In the genomic region with DNA sequence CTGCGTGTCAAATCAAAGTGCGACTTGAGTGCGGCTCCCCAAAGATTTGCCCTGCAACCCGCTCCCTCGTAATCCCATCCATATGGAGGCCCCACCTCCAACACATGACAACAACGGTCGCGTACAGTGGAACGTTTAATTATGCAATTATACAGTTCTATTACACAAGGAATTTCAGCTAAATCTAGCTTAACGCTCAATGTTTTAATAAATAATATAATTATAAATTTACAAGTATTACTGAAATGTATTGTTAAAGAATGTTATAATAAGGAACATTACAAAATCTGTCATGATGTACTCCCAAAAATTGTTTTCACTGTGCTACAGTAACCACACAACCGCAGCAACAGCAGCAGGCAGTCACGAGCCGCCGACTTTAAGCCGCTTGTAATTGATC, we compare ENCODE assay signal across 1 fruit fly cellular context.
A peak's percentile ranks its signal among the peaks of the same experiment; 100 is the strongest.
TF ChIP-seq lines count a peak whose summit lies in the region.

No protein-coding gene starts in this region.

TF ChIP-seq in whole organism, embryonic, 481 proteins besides CTCF, POLR2A, EP300 and RAD21 (continued from another document):
- TF ChIP-seq MTF-1 (GFP tag; optimal IDR thresholded peaks at IDR 0.05; lab: Kevin White, UChicago; ENCODE audit: borderline replicate concordance) (no peak), bsh (GFP tag; optimal IDR thresholded peaks at IDR 0.05; lab: Kevin White, UChicago) (peak in 1 of 2 experiments; percentile 40), CG8089 (GFP tag; optimal IDR thresholded peaks at IDR 0.05; lab: Kevin White, UChicago) (no peak), CG31441 (GFP tag; IDR thresholded peaks at IDR 0.05; lab: Robert Waterston, UW) (peak; percentile 40; the same call in 1 of the 2 replicates), crol (GFP tag; IDR thresholded peaks at IDR 0.05; lab: Robert Waterston, UW) (no peak), D (optimal IDR thresholded peaks at IDR 0.05; lab: Kevin White, UChicago) (no peak), D (GFP tag; optimal IDR thresholded peaks at IDR 0.05; lab: Kevin White, UChicago) (peak; percentile 20), NC2β (GFP tag; optimal IDR thresholded peaks at IDR 0.05; lab: Kevin White, UChicago) (no peak), cato (GFP tag; optimal IDR thresholded peaks at IDR 0.05; lab: Kevin White, UChicago; ENCODE audit: borderline replicate concordance) (no peak), CG15601 (tag; optimal IDR thresholded peaks at IDR 0.05; lab: Kevin White, UChicago) (peak; percentile 40), E2f1 (GFP tag; IDR thresholded peaks at IDR 0.05; lab: Robert Waterston, UW) (0 out of 2 replicates have a peak, but pooled peaks have one; percentile 14), zfh2 (GFP tag; optimal IDR thresholded peaks at IDR 0.05; lab: Kevin White, UChicago) (no peak), vvl (GFP tag; IDR thresholded peaks at IDR 0.05; lab: Robert Waterston, UW) (peak; percentile 56; the same call in 1 of the 2 replicates), CG2712 (tag; optimal IDR thresholded peaks at IDR 0.05; lab: Kevin White, UChicago) (peak; percentile 58), CG2678 (tag; optimal IDR thresholded peaks at IDR 0.05; lab: Kevin White, UChicago) (peak; percentile 35), prd (optimal IDR thresholded peaks at IDR 0.05; lab: Kevin White, UChicago) (no peak), prd (GFP tag; IDR thresholded peaks at IDR 0.05; lab: Robert Waterston, UW) (peak; percentile 47; the same call in 1 of the 3 replicates), sob (GFP tag; IDR thresholded peaks at IDR 0.05; lab: Robert Waterston, UW) (no peak), gsb-n (tag; optimal IDR thresholded peaks at IDR 0.05; lab: Kevin White, UChicago) (peak; percentile 40), ems (GFP tag; optimal IDR thresholded peaks at IDR 0.05; lab: Kevin White, UChicago) (no peak), Poxn (GFP tag; IDR thresholded peaks at IDR 0.05; lab: Robert Waterston, UW) (no peak), Myb (GFP tag; optimal IDR thresholded peaks at IDR 0.05; lab: Kevin White, UChicago) (no peak), zfh1 (GFP tag; IDR thresholded peaks at IDR 0.05; lab: Robert Waterston, UW) (peak; percentile 54; the same call in 1 of the 3 replicates), ara (GFP tag; IDR thresholded peaks at IDR 0.05; lab: Robert Waterston, UW) (peak; percentile 49; the same call in 1 of the 2 replicates), nerfin-2 (GFP tag; IDR thresholded peaks at IDR 0.05; lab: Robert Waterston, UW; ENCODE audit: partially characterized antibody) (no peak), CG12299 (tag; optimal IDR thresholded peaks at IDR 0.05; lab: Kevin White, UChicago) (no peak), Xrp1 (GFP tag; IDR thresholded peaks at IDR 0.05; lab: Robert Waterston, UW) (peak; percentile 69), Nf-YB (GFP tag; optimal IDR thresholded peaks at IDR 0.05; lab: Kevin White, UChicago) (no peak), ssp (GFP tag; IDR thresholded peaks at IDR 0.05; lab: Robert Waterston, UW) (0 out of 2 replicates have a peak, but pooled peaks have one; percentile 16), hth (optimal IDR thresholded peaks at IDR 0.05; lab: Kevin White, UChicago) (no peak), CG6254 (GFP tag; optimal IDR thresholded peaks at IDR 0.05; lab: Kevin White, UChicago) (no peak), H15 (GFP tag; IDR thresholded peaks at IDR 0.05; lab: Robert Waterston, UW) (0 out of 3 replicates have a peak, but pooled peaks have one; percentile 40), ham (GFP tag; IDR thresholded peaks at IDR 0.05; lab: Robert Waterston, UW) (no peak), CG7839 (tag; optimal IDR thresholded peaks at IDR 0.05; lab: Kevin White, UChicago) (no peak), ttk (GFP tag; IDR thresholded peaks at IDR 0.05; lab: Robert Waterston, UW) (peak; percentile 58), schlank (tag; optimal IDR thresholded peaks at IDR 0.05; lab: Kevin White, UChicago) (no peak), CG10209 (GFP tag; optimal IDR thresholded peaks at IDR 0.05; lab: Kevin White, UChicago) (no peak), kni (GFP tag; optimal IDR thresholded peaks at IDR 0.05; lab: Kevin White, UChicago) (peak; percentile 3), CG8478 (optimal IDR thresholded peaks at IDR 0.05; lab: Kevin White, UChicago) (no peak), ken (GFP tag; IDR thresholded peaks at IDR 0.05; lab: Robert Waterston, UW) (no peak), Drgx (GFP tag; IDR thresholded peaks at IDR 0.05; lab: Robert Waterston, UW) (peak; percentile 55), CG11695 (GFP tag; IDR thresholded peaks at IDR 0.05; lab: Robert Waterston, UW) (no peak), tx (GFP tag; optimal IDR thresholded peaks at IDR 0.05; lab: Kevin White, UChicago) (no peak), danr (GFP tag; IDR thresholded peaks at IDR 0.05; lab: Robert Waterston, UW) (no peak), CG10366 (GFP tag; IDR thresholded peaks at IDR 0.05; lab: Robert Waterston, UW) (no peak), CG14014 (GFP tag; IDR thresholded peaks at IDR 0.05; lab: Robert Waterston, UW) (no peak), dmrt11E (tag; optimal IDR thresholded peaks at IDR 0.05; lab: Kevin White, UChicago) (peak; percentile 31), Trl (optimal IDR thresholded peaks at IDR 0.05; lab: Kevin White, UChicago) (no peak), Trl (GFP tag; optimal IDR thresholded peaks at IDR 0.05; lab: Kevin White, UChicago) (no peak), Blimp-1 (GFP tag; optimal IDR thresholded peaks at IDR 0.05; lab: Kevin White, UChicago) (peak; percentile 32), CG3065 (GFP tag; optimal IDR thresholded peaks at IDR 0.05; lab: Kevin White, UChicago) (no peak), gem (tag; optimal IDR thresholded peaks at IDR 0.05; lab: Kevin White, UChicago) (peak; percentile 52), slbo (GFP tag; IDR thresholded peaks at IDR 0.05; lab: Robert Waterston, UW) (no peak), Rx (GFP tag; IDR thresholded peaks at IDR 0.05; lab: Robert Waterston, UW) (peak; percentile 46; the same call in 1 of the 2 replicates), CG11504 (tag; optimal IDR thresholded peaks at IDR 0.05; lab: Kevin White, UChicago) (peak; percentile 49), eyg (GFP tag; optimal IDR thresholded peaks at IDR 0.05; lab: Kevin White, UChicago) (no peak), CG15073 (GFP tag; optimal IDR thresholded peaks at IDR 0.05; lab: Kevin White, UChicago) (no peak), hkb (optimal IDR thresholded peaks at IDR 0.05; lab: Kevin White, UChicago) (no peak), hkb (GFP tag; IDR thresholded peaks at IDR 0.05; lab: Robert Waterston, UW) (0 out of 2 replicates have a peak, but pooled peaks have one; percentile 24), twi (tag; optimal IDR thresholded peaks at IDR 0.05; lab: Kevin White, UChicago) (peak; percentile 42), CG17385 (GFP tag; optimal IDR thresholded peaks at IDR 0.05; lab: Kevin White, UChicago) (no peak), CG32772 (GFP tag; IDR thresholded peaks at IDR 0.05; lab: Robert Waterston, UW) (no peak), CG7372 (GFP tag; IDR thresholded peaks at IDR 0.05; lab: Robert Waterston, UW) (no peak), CG14441 (GFP tag; IDR thresholded peaks at IDR 0.05; lab: Robert Waterston, UW) (no peak), CG2202 (tag; optimal IDR thresholded peaks at IDR 0.05; lab: Kevin White, UChicago) (no peak), CG17359 (tag; optimal IDR thresholded peaks at IDR 0.05; lab: Kevin White, UChicago) (peak; percentile 61), CG18599 (GFP tag; optimal IDR thresholded peaks at IDR 0.05; lab: Kevin White, UChicago) (peak; percentile 7), btn (GFP tag; optimal IDR thresholded peaks at IDR 0.05; lab: Kevin White, UChicago) (no peak), yki (optimal IDR thresholded peaks at IDR 0.05; lab: Kevin White, UChicago) (no peak), CG6689 (GFP tag; IDR thresholded peaks at IDR 0.05; lab: Robert Waterston, UW) (no peak), CG30020 (tag; optimal IDR thresholded peaks at IDR 0.05; lab: Kevin White, UChicago) (no peak), lola (GFP tag; optimal IDR thresholded peaks at IDR 0.05; lab: Kevin White, UChicago) (peak in 1 of 3 experiments; percentile 2), Hr78 (GFP tag; optimal IDR thresholded peaks at IDR 0.05; lab: Kevin White, UChicago) (peak in 1 of 2 experiments; percentile 5), Awh (GFP tag; IDR thresholded peaks at IDR 0.05; lab: Robert Waterston, UW) (peak; percentile 45; the same call in 1 of the 2 replicates), ind (GFP tag; optimal IDR thresholded peaks at IDR 0.05; lab: Kevin White, UChicago) (peak; percentile 1), CG1647 (GFP tag; optimal IDR thresholded peaks at IDR 0.05; lab: Kevin White, UChicago) (no peak), row (GFP tag; IDR thresholded peaks at IDR 0.05; lab: Robert Waterston, UW) (peak; percentile 50; the same call in 2 of the 3 replicates), CG14710 (tag; optimal IDR thresholded peaks at IDR 0.05; lab: Kevin White, UChicago) (peak; percentile 5), sima (GFP tag; optimal IDR thresholded peaks at IDR 0.05; lab: Kevin White, UChicago) (no peak), CG10979 (tag; optimal IDR thresholded peaks at IDR 0.05; lab: Kevin White, UChicago) (peak; percentile 51), grau (tag; optimal IDR thresholded peaks at IDR 0.05; lab: Kevin White, UChicago) (peak; percentile 91), CG10267 (tag; optimal IDR thresholded peaks at IDR 0.05; lab: Kevin White, UChicago) (peak; percentile 18), D19A (tag; optimal IDR thresholded peaks at IDR 0.05; lab: Kevin White, UChicago) (peak; percentile 42), CG8388 (GFP tag; optimal IDR thresholded peaks at IDR 0.05; lab: Kevin White, UChicago) (peak; percentile 39), sisA (GFP tag; IDR thresholded peaks at IDR 0.05; lab: Robert Waterston, UW) (peak; percentile 50; the same call in 1 of the 2 replicates), lab (GFP tag; optimal IDR thresholded peaks at IDR 0.05; lab: Kevin White, UChicago) (peak; percentile 11), gro (GFP tag; optimal IDR thresholded peaks at IDR 0.05; lab: Kevin White, UChicago) (no peak), CG17912 (GFP tag; optimal IDR thresholded peaks at IDR 0.05; lab: Kevin White, UChicago) (no peak), Sox102F (GFP tag; optimal IDR thresholded peaks at IDR 0.05; lab: Kevin White, UChicago) (peak; percentile 24), dpn (GFP tag; optimal IDR thresholded peaks at IDR 0.05; lab: Kevin White, UChicago) (no peak), CG1024 (GFP tag; IDR thresholded peaks at IDR 0.05; lab: Robert Waterston, UW) (no peak), onecut (GFP tag; IDR thresholded peaks at IDR 0.05; lab: Robert Waterston, UW) (no peak), kay (GFP tag; optimal IDR thresholded peaks at IDR 0.05; lab: Kevin White, UChicago) (no peak), lmd (GFP tag; IDR thresholded peaks at IDR 0.05; lab: Robert Waterston, UW) (peak; percentile 17; the same call in 1 of the 2 replicates), pnt (GFP tag; optimal IDR thresholded peaks at IDR 0.05; lab: Kevin White, UChicago) (no peak), CG2129 (GFP tag; IDR thresholded peaks at IDR 0.05; lab: Robert Waterston, UW; ENCODE audit: partially characterized antibody) (no peak), B-H2 (GFP tag; optimal IDR thresholded peaks at IDR 0.05; lab: Kevin White, UChicago) (no peak), dysf (GFP tag; IDR thresholded peaks at IDR 0.05; lab: Robert Waterston, UW) (peak; percentile 34; the same call in 1 of the 3 replicates), Bdp1 (GFP tag; optimal IDR thresholded peaks at IDR 0.05; lab: Kevin White, UChicago) (no peak), usp (GFP tag; optimal IDR thresholded peaks at IDR 0.05; lab: Kevin White, UChicago) (no peak), Dip3 (GFP tag; optimal IDR thresholded peaks at IDR 0.05; lab: Kevin White, UChicago) (no peak), sens-2 (GFP tag; IDR thresholded peaks at IDR 0.05; lab: Robert Waterston, UW) (no peak), NFAT (GFP tag; IDR thresholded peaks at IDR 0.05; lab: Robert Waterston, UW) (0 out of 2 replicates have a peak, but pooled peaks have one; percentile 10), CG4424 (GFP tag; optimal IDR thresholded peaks at IDR 0.05; lab: Kevin White, UChicago) (peak; percentile 5), CG18262 (tag; optimal IDR thresholded peaks at IDR 0.05; lab: Kevin White, UChicago) (peak; percentile 41), phol (tag; optimal IDR thresholded peaks at IDR 0.05; lab: Kevin White, UChicago) (peak; percentile 36), crc (GFP tag; optimal IDR thresholded peaks at IDR 0.05; lab: Kevin White, UChicago) (no peak), Oli (tag; optimal IDR thresholded peaks at IDR 0.05; lab: Kevin White, UChicago) (no peak), dmrt99B (tag; optimal IDR thresholded peaks at IDR 0.05; lab: Kevin White, UChicago) (peak; percentile 43)
